Fruit fly (Drosophila melanogaster) whole organism, pupa: ENCODE measurements around the gene CG6293.

Source experiments
- CG10348 ChIP-seq: fragments of 200-800 bp; sonication (Bioruptor generic); IDR thresholded peaks from 2 replicates; pipeline ENCODE4 v1.3.6; 2022; ENCODE audit warnings: missing biosample characterization, missing genetic modification characterization
- CG13204 ChIP-seq: fragments of 200-800 bp; sonication (Bioruptor generic); optimal IDR thresholded peaks from 2 replicates; lab custom pipeline; 2018; ENCODE audit warnings: missing biosample characterization, mild to moderate bottlenecking, missing genetic modification characterization, moderate library complexity
- CG17806 ChIP-seq: fragments of 200-800 bp; sonication (Bioruptor generic); optimal IDR thresholded peaks from 2 replicates; lab custom pipeline; 2018; ENCODE audit warnings: missing biosample characterization, mild to moderate bottlenecking, missing genetic modification characterization, moderate library complexity
- CG34367 ChIP-seq: fragments of 200-800 bp; sonication (Bioruptor generic); optimal IDR thresholded peaks from 2 replicates; lab custom pipeline; 2018; ENCODE audit warnings: missing biosample characterization, mild to moderate bottlenecking, missing genetic modification characterization
- CG4496 ChIP-seq: fragments of 200-800 bp; sonication (Bioruptor generic); IDR thresholded peaks from 3 replicates; pipeline ENCODE4 v1.3.6; 2022; ENCODE audit warnings: missing biosample characterization, missing genetic modification characterization
- CG8159 ChIP-seq: fragments of 200-800 bp; sonication (Bioruptor generic); optimal IDR thresholded peaks from 3 replicates; lab custom pipeline; 2018; ENCODE audit warnings: missing biosample characterization, mild to moderate bottlenecking, missing genetic modification characterization, moderate library complexity
- CG8301 ChIP-seq: fragments of 200-800 bp; sonication (Bioruptor generic); optimal IDR thresholded peaks from 2 replicates; lab custom pipeline; 2018; ENCODE audit warnings: missing biosample characterization, mild to moderate bottlenecking, missing genetic modification characterization
- CG9948 ChIP-seq: fragments of 200-800 bp; sonication (Bioruptor generic); optimal IDR thresholded peaks from 2 replicates; lab custom pipeline; 2018; ENCODE audit warnings: missing biosample characterization, mild to moderate bottlenecking, missing genetic modification characterization, moderate library complexity
- D1 ChIP-seq: fragments of 200-800 bp; sonication (Bioruptor generic); optimal IDR thresholded peaks from 2 replicates; lab custom pipeline; 2018; ENCODE audit warnings: missing biosample characterization, mild to moderate bottlenecking, missing genetic modification characterization, moderate library complexity
- EcR ChIP-seq: fragments of 200-800 bp; sonication (Bioruptor generic); optimal IDR thresholded peaks from 3 replicates; lab custom pipeline; 2019; ENCODE audit warnings: missing biosample characterization, missing genetic modification characterization, mild to moderate bottlenecking, moderate library complexity, missing genetic modification reagents
- Ets98B ChIP-seq: fragments of 200-800 bp; sonication (Bioruptor generic); IDR thresholded peaks from 2 replicates; pipeline ENCODE4 v1.3.6; 2022; ENCODE audit warnings: missing biosample characterization, missing genetic modification characterization
- Pif1A ChIP-seq: fragments of 200-800 bp; sonication (Bioruptor generic); optimal IDR thresholded peaks from 3 replicates; lab custom pipeline; 2016; ENCODE audit warnings: missing biosample characterization, missing genetic modification characterization
- Pif1B ChIP-seq: fragments of 200-800 bp; sonication (Bioruptor generic); optimal IDR thresholded peaks from 3 replicates; lab custom pipeline; 2016; ENCODE audit warnings: missing biosample characterization, missing genetic modification characterization
- fd96Ca ChIP-seq: fragments of 200-800 bp; sonication (Bioruptor generic); IDR thresholded peaks from 3 replicates; pipeline ENCODE4 v1.3.6; 2022; ENCODE audit warnings: missing biosample characterization, missing genetic modification characterization

DNA sequence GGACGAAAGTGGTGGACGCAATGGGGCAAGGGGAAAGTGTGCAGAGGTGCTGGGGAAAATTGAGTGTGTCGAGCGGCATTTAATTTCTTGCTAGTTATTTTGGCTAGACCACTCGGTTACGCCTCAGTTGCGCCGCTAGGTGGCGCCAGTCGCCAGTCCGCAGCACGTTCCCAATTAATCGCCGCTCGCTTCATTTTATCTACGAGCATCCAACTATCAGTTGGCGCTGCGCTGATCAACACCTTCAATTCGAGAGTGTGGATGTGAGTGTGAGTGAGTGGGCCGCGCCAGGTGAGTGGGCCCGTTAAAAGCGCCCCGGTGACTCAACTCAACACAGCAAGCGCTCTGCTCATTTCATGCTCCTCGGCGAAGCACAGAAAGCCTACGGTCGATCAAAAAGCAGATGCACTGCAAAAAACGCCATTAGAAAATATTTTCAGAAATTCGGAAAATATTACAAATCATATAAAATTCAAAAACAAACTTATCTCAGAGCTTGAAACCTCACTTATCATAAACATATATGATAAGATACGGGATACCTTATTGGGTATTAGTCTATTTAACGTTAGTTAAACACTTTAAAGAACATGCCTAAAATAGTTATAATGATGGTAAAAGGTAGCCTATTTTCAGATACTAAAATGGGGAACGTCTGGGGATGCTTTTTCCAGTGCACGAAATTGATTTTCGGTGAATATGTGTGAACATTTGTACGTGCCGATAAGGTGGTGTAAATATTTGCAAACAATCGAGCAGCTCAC lies 43.1 kb downstream of the CG6293 start:
- peak; percentile 71 for TF ChIP-seq CG4496 (GFP tag; lab: Robert Waterston, UW)
- TF ChIP-seq CG13204 (GFP tag; lab: Kevin White, UChicago): no peak
- TF ChIP-seq CG9948 (tag; lab: Kevin White, UChicago): peak; percentile 68
- peak; percentile 31 for TF ChIP-seq CG34367 (tag; lab: Kevin White, UChicago)
- TF ChIP-seq Pif1B (GFP tag; lab: Kevin White, UChicago): peak; percentile 38
- TF ChIP-seq fd96Ca (GFP tag; lab: Robert Waterston, UW): no peak
- peak; percentile 35; the same call in 1 of the 2 replicates for TF ChIP-seq CG10348 (GFP tag; lab: Robert Waterston, UW)
- no peak for TF ChIP-seq D1 (tag; lab: Kevin White, UChicago)
- no peak for TF ChIP-seq EcR (GFP tag; lab: Kevin White, UChicago)
- peak; percentile 83 for TF ChIP-seq CG8301 (tag; lab: Kevin White, UChicago)
- peak; percentile 74 for TF ChIP-seq Ets98B
- peak; percentile 64 for TF ChIP-seq CG17806 (tag; lab: Kevin White, UChicago)
- peak; percentile 79 for TF ChIP-seq Pif1A (GFP tag; lab: Kevin White, UChicago)
- peak; percentile 65 for TF ChIP-seq CG8159
